Worm (Caenorhabditis elegans): Measurements from ENCODE around the gene dhs-25.

DNA sequence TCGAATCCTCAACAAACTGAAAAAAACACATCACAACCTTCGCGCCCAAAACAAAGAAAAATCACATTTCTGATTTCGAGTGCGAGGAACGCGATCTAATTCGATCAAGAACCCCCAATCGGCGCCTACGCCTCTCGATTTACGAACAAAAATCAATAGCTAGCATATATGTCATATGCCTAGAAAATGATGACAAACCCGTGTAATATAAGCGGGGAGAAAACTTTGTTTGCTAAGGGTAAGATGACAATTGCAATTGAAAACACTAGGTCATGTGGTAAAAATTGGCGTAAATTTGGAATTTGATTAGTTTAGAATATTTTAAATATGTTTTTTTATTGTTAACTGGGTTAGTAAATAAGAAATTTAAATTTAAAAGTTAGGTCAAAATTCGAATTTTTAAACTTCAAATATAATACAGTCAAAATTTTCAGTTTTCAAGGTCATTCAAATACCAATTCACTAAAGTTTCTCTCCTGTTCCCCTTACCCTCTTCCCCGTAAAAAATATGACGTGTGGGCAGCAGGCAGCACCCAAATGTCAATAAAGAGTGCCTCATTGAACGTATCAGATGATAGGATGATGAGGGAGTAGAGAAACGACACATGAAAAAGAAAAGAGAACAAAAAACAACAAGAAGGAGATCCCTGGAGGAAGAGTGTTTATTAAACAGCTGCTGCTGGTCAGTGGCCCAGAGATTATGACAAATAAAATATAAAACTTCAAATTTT is 29.8 kb upstream of the dhs-25 start:
- TF ChIP-seq lin-13 (tag; optimal IDR thresholded peaks at IDR 0.05): no peak
- TF ChIP-seq ceh-39 (tag; optimal IDR thresholded peaks at IDR 0.05): no peak
- TF ChIP-seq snpc-4 (tag; optimal IDR thresholded peaks at IDR 0.05): no peak
- TF ChIP-seq sem-2 (GFP tag; optimal IDR thresholded peaks at IDR 0.05): no peak
- TF ChIP-seq nhr-237 (tag; optimal IDR thresholded peaks at IDR 0.05): no peak
- TF ChIP-seq unc-62 (GFP tag; optimal IDR thresholded peaks at IDR 0.05): peak; percentile 54
- no peak for TF ChIP-seq nhr-76 (tag; optimal IDR thresholded peaks at IDR 0.05)
- TF ChIP-seq zip-8 (tag; optimal IDR thresholded peaks at IDR 0.05): no peak
- no peak for TF ChIP-seq lsy-2 (tag; optimal IDR thresholded peaks at IDR 0.05)
